Worm (Caenorhabditis elegans): ENCODE measurements around the gene let-268.

DNA sequence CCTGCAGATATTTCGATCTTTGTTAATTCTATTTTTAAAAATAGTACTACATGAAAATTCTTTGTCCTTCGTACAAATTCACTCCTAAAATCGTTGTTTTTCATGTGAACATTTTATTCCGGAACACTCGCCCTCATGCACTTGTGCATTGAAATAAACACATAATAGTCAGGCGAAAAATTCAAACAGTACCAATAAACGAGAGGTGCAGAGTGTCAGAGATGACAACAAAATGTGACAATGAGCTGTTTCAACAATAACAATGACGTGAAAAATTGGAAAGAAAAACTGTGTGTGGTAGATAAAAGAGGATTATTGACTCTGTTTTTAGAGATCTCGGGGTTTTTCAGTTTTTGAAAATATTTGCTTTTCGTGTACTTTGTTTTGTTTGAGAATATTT, 11.6 kb downstream of the let-268 start, which contains the start of gene F52H3.6:
- TF ChIP-seq him-1 (tag; optimal IDR thresholded peaks at IDR 0.05) (no peak), dao-5 (tag; optimal IDR thresholded peaks at IDR 0.05) (no peak)
